Worm (Caenorhabditis elegans): ENCODE results near the gene C01G10.7.

- no peak for TF ChIP-seq rec-8 (tag; optimal IDR thresholded peaks at IDR 0.05)
- peak; percentile 71 for TF ChIP-seq repo-1 (tag; optimal IDR thresholded peaks at IDR 0.05)
Measured at ce11 chrV:15083659-15084058, 1.9 kb upstream of the C01G10.7 start.

All from whole organism, young adult.